Fruit fly (Drosophila melanogaster) whole organism, embryonic: ENCODE results near the gene CG5498.

ENCODE experiments used
- Atf3 ChIP-seq: fragments of 200-800 bp; sonication (Bioruptor generic); optimal IDR thresholded peaks from 3 replicates; lab custom pipeline; 2016; ENCODE audit warnings: missing biosample characterization, missing genetic modification characterization
- C15 ChIP-seq: fragments of 200-800 bp; sonication (Bioruptor generic); IDR thresholded peaks from 3 replicates; pipeline ENCODE4 v1.3.6; 2022; ENCODE audit warnings: missing biosample characterization, missing genetic modification characterization
- CG11085 ChIP-seq: fragments of 200-800 bp; sonication (Bioruptor generic); IDR thresholded peaks from 2 replicates; pipeline ENCODE4 v1.3.6; 2022; ENCODE audit warnings: missing biosample characterization, missing genetic modification characterization
- CG12299 ChIP-seq: fragments of 200-800 bp; sonication (Bioruptor generic); optimal IDR thresholded peaks from 2 replicates; lab custom pipeline; 2018; ENCODE audit warnings: missing biosample characterization, mild to moderate bottlenecking, missing genetic modification characterization
- CG1233 ChIP-seq: fragments of 200-800 bp; sonication (Bioruptor generic); optimal IDR thresholded peaks from 4 replicates; lab custom pipeline; 2018; ENCODE audit warnings: missing biosample characterization, mild to moderate bottlenecking, missing genetic modification characterization
- CG12744 ChIP-seq: fragments of 200-800 bp; sonication (Bioruptor generic); optimal IDR thresholded peaks from 2 replicates; lab custom pipeline; 2016; ENCODE audit warnings: missing biosample characterization, missing genetic modification characterization
- CG17612 ChIP-seq: fragments of 200-800 bp; sonication (Bioruptor generic); IDR thresholded peaks from 2 replicates; pipeline ENCODE4 v1.3.6; 2022; ENCODE audit warnings: missing biosample characterization, missing genetic modification characterization
- CG2129 ChIP-seq: fragments of 200-800 bp; sonication (Bioruptor generic); IDR thresholded peaks from 2 replicates; pipeline ENCODE4 v1.3.6; 2022; ENCODE audit warnings: missing biosample characterization, missing genetic modification characterization; ENCODE audit not compliant: partially characterized antibody
- CG4707 ChIP-seq: fragments of 200-800 bp; sonication (Bioruptor generic); optimal IDR thresholded peaks from 2 replicates; lab custom pipeline; 2018; ENCODE audit warnings: missing biosample characterization, mild to moderate bottlenecking, missing genetic modification characterization, moderate library complexity
- CG7556 ChIP-seq: fragments of 200-800 bp; sonication (Bioruptor generic); optimal IDR thresholded peaks from 2 replicates; lab custom pipeline; 2017; ENCODE audit warnings: missing biosample characterization, mild to moderate bottlenecking, missing genetic modification characterization
- CG9215 ChIP-seq: fragments of 200-800 bp; sonication (Bioruptor generic); IDR thresholded peaks from 2 replicates; pipeline ENCODE4 v1.3.6; 2022; ENCODE audit warnings: missing biosample characterization, missing genetic modification characterization
- CG9437 ChIP-seq: fragments of 200-800 bp; sonication (Bioruptor generic); optimal IDR thresholded peaks from 2 replicates; lab custom pipeline; 2018; ENCODE audit warnings: missing biosample characterization, mild to moderate bottlenecking, missing genetic modification characterization
- CG9727 ChIP-seq: fragments of 200-800 bp; sonication (Bioruptor generic); optimal IDR thresholded peaks from 3 replicates; lab custom pipeline; 2017; ENCODE audit warnings: missing biosample characterization, mild to moderate bottlenecking, missing genetic modification characterization
- Doc2 ChIP-seq: fragments of 200-800 bp; sonication (Bioruptor generic); IDR thresholded peaks from 2 replicates; pipeline ENCODE4 v1.3.6; 2022; ENCODE audit warnings: missing biosample characterization, missing genetic modification characterization
- Fer1 ChIP-seq: fragments of 200-800 bp; sonication (Bioruptor generic); optimal IDR thresholded peaks from 2 replicates; lab custom pipeline; 2017; ENCODE audit warnings: missing biosample characterization, mild to moderate bottlenecking, missing genetic modification characterization
- H15 ChIP-seq: fragments of 200-800 bp; sonication (Bioruptor generic); IDR thresholded peaks from 3 replicates; pipeline ENCODE4 v1.3.6; 2022; ENCODE audit warnings: missing biosample characterization, missing genetic modification characterization
- Ptx1 ChIP-seq: fragments of 200-800 bp; sonication (Bioruptor generic); IDR thresholded peaks from 2 replicates; pipeline ENCODE4 v1.3.6; 2022; ENCODE audit warnings: missing biosample characterization, missing genetic modification characterization
- Scr ChIP-seq: fragments of 200-800 bp; sonication (Bioruptor generic); IDR thresholded peaks from 2 replicates; pipeline ENCODE4 v1.3.6; 2022; ENCODE audit warnings: missing biosample characterization, missing genetic modification characterization; ENCODE audit not compliant: partially characterized antibody
- Xbp1 ChIP-seq: fragments of 200-800 bp; sonication (Bioruptor generic); optimal IDR thresholded peaks from 3 replicates; lab custom pipeline; 2016; ENCODE audit warnings: missing biosample characterization, mild to moderate bottlenecking, missing genetic modification characterization
- caup ChIP-seq: fragments of 200-800 bp; sonication (Bioruptor generic); optimal IDR thresholded peaks from 3 replicates; lab custom pipeline; 2017; ENCODE audit warnings: missing biosample characterization, mild to moderate bottlenecking, missing genetic modification characterization, moderate library complexity; ENCODE audit not compliant: severe bottlenecking
- cg ChIP-seq: fragments of 200-800 bp; sonication (Bioruptor generic); optimal IDR thresholded peaks from 3 replicates; lab custom pipeline; 2019; ENCODE audit warnings: missing biosample characterization, mild to moderate bottlenecking, missing genetic modification characterization, moderate library complexity
- chinmo ChIP-seq: fragments of 200-800 bp; sonication (Bioruptor generic); IDR thresholded peaks from 4 replicates; pipeline ENCODE4 v1.3.6; 2022; ENCODE audit warnings: missing biosample characterization, missing genetic modification characterization; ENCODE audit not compliant: partially characterized antibody
- corto ChIP-seq: fragments of 200-800 bp; sonication (Bioruptor generic); optimal IDR thresholded peaks from 2 replicates; lab custom pipeline; 2016; ENCODE audit warnings: missing biosample characterization, mild to moderate bottlenecking, missing genetic modification characterization, moderate library complexity
- crc ChIP-seq: fragments of 200-800 bp; sonication (Bioruptor generic); optimal IDR thresholded peaks from 2 replicates; lab custom pipeline; 2016; ENCODE audit warnings: missing biosample characterization, missing genetic modification characterization
- dpn ChIP-seq, 2 experiments: fragments of 200-800 bp; sonication (Bioruptor generic); optimal IDR thresholded peaks; 3 replicates each; lab custom pipeline; 2016; ENCODE audit warnings: missing biosample characterization in 2 of 2, missing genetic modification characterization in 2 of 2
- esg ChIP-seq: fragments of 200-800 bp; sonication (Bioruptor generic); conservative IDR thresholded peaks from 2 replicates; pipeline ENCODE4 v1.3.6; 2022; ENCODE audit warnings: missing biosample characterization, missing genetic modification characterization
- fd3F ChIP-seq: fragments of 200-800 bp; sonication (Bioruptor generic); optimal IDR thresholded peaks from 2 replicates; lab custom pipeline; 2018; ENCODE audit warnings: missing biosample characterization, mild to moderate bottlenecking, missing genetic modification characterization, moderate library complexity
- ham ChIP-seq: fragments of 200-800 bp; sonication (Bioruptor generic); IDR thresholded peaks from 2 replicates; pipeline ENCODE4 v1.3.6; 2022; ENCODE audit warnings: missing biosample characterization, missing genetic modification characterization
- kay ChIP-seq: fragments of 200-800 bp; sonication (Bioruptor generic); optimal IDR thresholded peaks from 2 replicates; lab custom pipeline; 2016; ENCODE audit warnings: missing biosample characterization, missing genetic modification characterization
- knrl ChIP-seq: fragments of 200-800 bp; sonication (Bioruptor generic); IDR thresholded peaks from 3 replicates; pipeline ENCODE4 v1.3.6; 2022; ENCODE audit warnings: missing biosample characterization, missing genetic modification characterization; ENCODE audit not compliant: partially characterized antibody
- lbe ChIP-seq: fragments of 200-800 bp; sonication (Bioruptor generic); optimal IDR thresholded peaks from 2 replicates; lab custom pipeline; 2016; ENCODE audit warnings: missing biosample characterization, mild to moderate bottlenecking, missing genetic modification characterization
- mam ChIP-seq: fragments of 200-800 bp; sonication (Bioruptor generic); optimal IDR thresholded peaks from 3 replicates; lab custom pipeline; 2016; ENCODE audit warnings: missing biosample characterization, missing genetic modification characterization
- nerfin-2 ChIP-seq: fragments of 200-800 bp; sonication (Bioruptor generic); IDR thresholded peaks from 2 replicates; pipeline ENCODE4 v1.3.6; 2022; ENCODE audit warnings: missing biosample characterization, missing genetic modification characterization; ENCODE audit not compliant: partially characterized antibody
- odd ChIP-seq: fragments of 200-800 bp; sonication (Bioruptor generic); optimal IDR thresholded peaks from 2 replicates; lab custom pipeline; 2017; ENCODE audit warnings: missing biosample characterization, mild to moderate bottlenecking, missing genetic modification characterization
- pan ChIP-seq, 4 experiments: fragments of >200 bp in 3 of 4; fragments of 200-800 bp in 1 of 4; sonication (Bioruptor generic) in 1 of 4; optimal IDR thresholded peaks in 3 of 4; IDR thresholded peaks in 1 of 4; 2 replicates each; pipeline versions ENCODE4 v1.3.6 to Lab custom; 2017 to 2022; ENCODE audit warnings: missing biosample characterization in 2 of 4, missing genetic modification characterization in 2 of 4, mixed read lengths in 1 of 4
- run ChIP-seq: fragments of 200-800 bp; sonication (Bioruptor generic); optimal IDR thresholded peaks from 3 replicates; lab custom pipeline; 2018; ENCODE audit warnings: missing biosample characterization, mild to moderate bottlenecking, missing genetic modification characterization
- sens ChIP-seq: fragments of 200-800 bp; sonication (Bioruptor generic); peaks from one replicate; lab custom pipeline; 2016; ENCODE audit warnings: missing biosample characterization, missing genetic modification characterization
- sima ChIP-seq: fragments of 200-800 bp; sonication (Bioruptor generic); optimal IDR thresholded peaks from 2 replicates; lab custom pipeline; 2016; ENCODE audit warnings: missing biosample characterization, missing genetic modification characterization
- sisA ChIP-seq: fragments of 200-800 bp; sonication (Bioruptor generic); IDR thresholded peaks from 2 replicates; pipeline ENCODE4 v1.3.6; 2022; ENCODE audit warnings: missing biosample characterization, missing genetic modification characterization
- stwl ChIP-seq: fragments of 200-800 bp; sonication (Bioruptor generic); optimal IDR thresholded peaks from 3 replicates; lab custom pipeline; 2018; ENCODE audit warnings: missing biosample characterization, mild to moderate bottlenecking, missing genetic modification characterization, moderate library complexity
- tap ChIP-seq: fragments of 200-800 bp; optimal IDR thresholded peaks from 3 replicates; lab custom pipeline; 2019; ENCODE audit warnings: missing biosample characterization, mild to moderate bottlenecking, missing genetic modification characterization, moderate library complexity
- tin ChIP-seq: fragments of 200-800 bp; sonication (Bioruptor generic); optimal IDR thresholded peaks from 3 replicates; lab custom pipeline; 2016; ENCODE audit warnings: missing biosample characterization, missing genetic modification characterization
- tna ChIP-seq: fragments of 200-800 bp; sonication (Bioruptor generic); IDR thresholded peaks from 2 replicates; pipeline ENCODE4 v1.3.6; 2022; ENCODE audit warnings: missing biosample characterization, missing genetic modification characterization; ENCODE audit not compliant: partially characterized antibody
- tup ChIP-seq: fragments of 200-800 bp; sonication (Bioruptor generic); optimal IDR thresholded peaks from 2 replicates; lab custom pipeline; 2016; ENCODE audit warnings: missing biosample characterization, mild to moderate bottlenecking, missing genetic modification characterization, moderate library complexity
- vfl ChIP-seq: fragments of 200-800 bp; sonication (Bioruptor generic); optimal IDR thresholded peaks from 2 replicates; lab custom pipeline; 2016; ENCODE audit warnings: missing biosample characterization, missing genetic modification characterization
- vnd ChIP-seq: fragments of 200-800 bp; sonication (Bioruptor generic); IDR thresholded peaks from 3 replicates; pipeline ENCODE4 v1.3.6; 2022; ENCODE audit warnings: missing biosample characterization, missing genetic modification characterization; ENCODE audit not compliant: partially characterized antibody
- vvl ChIP-seq: fragments of 200-800 bp; sonication (Bioruptor generic); IDR thresholded peaks from 2 replicates; pipeline ENCODE4 v1.3.6; 2022; ENCODE audit warnings: missing biosample characterization, missing genetic modification characterization

CG5498 gene

DNA sequence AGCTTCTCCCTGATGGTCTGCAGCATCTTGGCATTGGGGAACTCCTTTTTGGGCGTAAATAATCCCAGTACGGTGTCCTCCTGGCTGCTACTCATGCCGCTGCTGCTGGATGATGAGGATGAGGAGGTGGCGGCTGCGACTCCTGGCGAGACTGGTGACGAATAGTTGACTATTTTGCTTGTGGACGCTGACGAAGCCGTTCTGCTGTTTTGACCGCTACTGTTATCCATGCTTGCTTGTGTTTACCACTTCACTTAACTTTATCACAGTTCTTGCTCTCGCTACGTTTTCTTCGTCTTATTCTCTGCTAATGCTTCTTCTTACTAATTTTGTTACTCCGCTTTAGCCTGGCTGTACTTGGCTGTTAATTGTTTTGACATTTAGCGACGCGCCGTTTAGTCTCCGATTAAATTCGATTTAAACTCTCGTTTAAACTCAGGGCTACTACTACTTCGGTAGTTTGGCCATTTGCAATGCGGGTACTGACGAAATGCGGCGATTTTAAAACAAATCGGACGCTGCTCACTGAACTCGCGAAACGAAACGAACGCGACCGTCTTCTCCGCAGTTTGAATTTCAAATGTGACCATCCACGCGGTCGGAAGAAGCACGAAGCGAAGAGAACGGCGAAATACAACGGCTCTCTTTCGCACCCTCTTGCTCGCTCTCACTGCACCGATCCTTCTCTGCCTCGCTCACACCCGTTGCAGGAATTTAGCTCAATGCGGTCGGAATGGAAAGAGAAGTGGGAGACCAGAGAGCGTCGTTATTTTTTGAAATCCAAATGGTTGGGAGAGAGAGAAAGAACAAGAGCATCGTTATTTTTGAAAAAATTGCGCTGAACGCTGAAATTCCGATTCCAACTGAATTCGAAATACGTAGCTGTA, 17.4 kb upstream of the CG5498 start, which contains the start of gene trbl (continued):
- TF ChIP-seq caup (peak; percentile 28), knrl (GFP tag; lab: Robert Waterston, UW) (no peak; the same call in 2 of the 3 replicates), kay (GFP tag; lab: Kevin White, UChicago) (no peak), fd3F (GFP tag; lab: Kevin White, UChicago) (no peak), sima (GFP tag; lab: Kevin White, UChicago) (no peak), Xbp1 (GFP tag; lab: Kevin White, UChicago) (no peak), ham (GFP tag; lab: Robert Waterston, UW) (no peak), Ptx1 (GFP tag; lab: Robert Waterston, UW) (no peak), corto (GFP tag; lab: Kevin White, UChicago) (no peak), CG9437 (GFP tag; lab: Kevin White, UChicago) (peak; percentile 47), Fer1 (GFP tag; lab: Kevin White, UChicago) (peak; percentile 74), CG9727 (GFP tag; lab: Kevin White, UChicago) (no peak), run (tag; lab: Kevin White, UChicago) (peak; percentile 45), CG12744 (GFP tag; lab: Kevin White, UChicago) (peak; percentile 11), esg (no peak), odd (GFP tag; lab: Kevin White, UChicago) (no peak), CG7556 (GFP tag; lab: Kevin White, UChicago) (peak; percentile 8), vfl (GFP tag; lab: Kevin White, UChicago) (no peak), vnd (GFP tag; lab: Robert Waterston, UW) (peak; percentile 43; the same call in 1 of the 3 replicates), Scr (peak; percentile 57), CG1233 (no peak), tap (tag; lab: Kevin White, UChicago) (peak; percentile 18), sens (peak; percentile 34), CG12299 (tag; lab: Kevin White, UChicago) (peak; percentile 60), pan (optimal IDR thresholded peaks at IDR 0.05; lab: Kevin White, UChicago) (no peak), pan (GFP tag; optimal IDR thresholded peaks at IDR 0.05 in 1 of 2, IDR thresholded peaks at IDR 0.05 in 1 of 2) (no peak), Atf3 (GFP tag; lab: Kevin White, UChicago) (no peak), sisA (GFP tag; lab: Robert Waterston, UW) (no peak; the same call in 1 of the 2 replicates), mam (no peak), crc (no peak), lbe (peak; percentile 10), CG2129 (GFP tag; lab: Robert Waterston, UW) (no peak), H15 (GFP tag; lab: Robert Waterston, UW) (no peak), tin (no peak), CG9215 (GFP tag; lab: Robert Waterston, UW) (no peak), tna (GFP tag; lab: Robert Waterston, UW) (no peak; the same call in 1 of the 2 replicates), stwl (peak; percentile 31), Doc2 (GFP tag; lab: Robert Waterston, UW) (no peak), chinmo (GFP tag; lab: Robert Waterston, UW) (peak; percentile 98), tup (GFP tag; lab: Kevin White, UChicago) (no peak), dpn (GFP tag; optimal IDR thresholded peaks at IDR 0.05; lab: Kevin White, UChicago) (no peak), CG11085 (GFP tag; lab: Robert Waterston, UW) (no peak), nerfin-2 (GFP tag; lab: Robert Waterston, UW) (peak; percentile 75; the same call in 1 of the 2 replicates), cg (GFP tag; lab: Kevin White, UChicago) (peak; percentile 38), CG4707 (GFP tag; lab: Kevin White, UChicago) (peak; percentile 26), C15 (no peak), CG17612 (no peak), vvl (GFP tag; lab: Robert Waterston, UW) (peak; percentile 56; the same call in 1 of the 2 replicates)
